Worm (Caenorhabditis elegans) whole organism, L1 larva: ENCODE measurements around the gene F54C8.6.

Experiments
- mef-2 ChIP-seq: fragments of 150-350 bp; optimal IDR thresholded peaks from 2 replicates; lab custom pipeline; 2014; ENCODE audit warnings: missing biosample characterization, missing genetic modification characterization
- nhr-77 ChIP-seq: fragments of 150-350 bp; optimal IDR thresholded peaks from 2 replicates; lab custom pipeline; 2014; ENCODE audit warnings: missing biosample characterization, missing genetic modification characterization

ce11 chrIII:9496083-9496482 lies 46.4 kb upstream of the F54C8.6 start:
- TF ChIP-seq mef-2: no peak
- TF ChIP-seq nhr-77: no peak
